Fruit fly (Drosophila melanogaster) whole organism, embryonic: Measurements from ENCODE around the gene CG32712.
A peak's percentile ranks its signal among the peaks of the same experiment; 100 is the strongest.

Experiments used
- Adf1 ChIP-seq: fragments of 200-800 bp; sonication (Bioruptor generic); IDR thresholded peaks from 2 replicates; pipeline ENCODE4 v1.3.6; 2022; ENCODE audit warnings: missing biosample characterization, missing genetic modification characterization
- B-H1 ChIP-seq: fragments of 200-800 bp; sonication (Bioruptor generic); IDR thresholded peaks from 3 replicates; pipeline ENCODE4 v1.3.6; 2022; ENCODE audit warnings: missing biosample characterization, missing genetic modification characterization
- CG10543 ChIP-seq: fragments of 200-800 bp; sonication (Bioruptor generic); optimal IDR thresholded peaks from 3 replicates; lab custom pipeline; 2017; ENCODE audit warnings: missing biosample characterization, mild to moderate bottlenecking, missing genetic modification characterization, moderate library complexity
- CG10959 ChIP-seq: fragments of 200-800 bp; sonication (Bioruptor generic); IDR thresholded peaks from 2 replicates; pipeline ENCODE4 v1.3.6; 2022; ENCODE audit warnings: missing biosample characterization, missing genetic modification characterization
- CG10979 ChIP-seq: fragments of 200-800 bp; sonication (Bioruptor generic); optimal IDR thresholded peaks from 2 replicates; lab custom pipeline; 2018; ENCODE audit warnings: missing biosample characterization, mild to moderate bottlenecking, missing genetic modification characterization, moderate library complexity
- CG11456 ChIP-seq: fragments of 200-800 bp; sonication (Bioruptor generic); IDR thresholded peaks from 3 replicates; pipeline ENCODE4 v1.3.6; 2022; ENCODE audit warnings: missing biosample characterization, missing genetic modification characterization
- CG12236 ChIP-seq: fragments of 200-800 bp; sonication (Bioruptor generic); optimal IDR thresholded peaks from 2 replicates; lab custom pipeline; 2016; ENCODE audit warnings: missing biosample characterization, missing genetic modification characterization
- CG13123 ChIP-seq: fragments of 200-800 bp; sonication (Bioruptor generic); optimal IDR thresholded peaks from 2 replicates; lab custom pipeline; 2016; ENCODE audit warnings: missing biosample characterization, missing genetic modification characterization
- CG13624 ChIP-seq: fragments of 200-800 bp; sonication (Bioruptor generic); optimal IDR thresholded peaks from 2 replicates; lab custom pipeline; 2016; ENCODE audit warnings: missing biosample characterization, missing genetic modification characterization
- CG15011 ChIP-seq: fragments of 200-800 bp; sonication (Bioruptor generic); optimal IDR thresholded peaks from 3 replicates; lab custom pipeline; 2018; ENCODE audit warnings: missing biosample characterization, mild to moderate bottlenecking, missing genetic modification characterization
- CG1602 ChIP-seq: fragments of 200-800 bp; sonication (Bioruptor generic); optimal IDR thresholded peaks from 3 replicates; lab custom pipeline; 2016; ENCODE audit warnings: missing biosample characterization, missing genetic modification characterization
- CG16863 ChIP-seq: fragments of 200-800 bp; sonication (Bioruptor generic); optimal IDR thresholded peaks from 3 replicates; lab custom pipeline; 2016; ENCODE audit warnings: missing biosample characterization, missing genetic modification characterization
- CG2199 ChIP-seq: fragments of 200-800 bp; sonication (Bioruptor generic); IDR thresholded peaks from 3 replicates; pipeline ENCODE4 v1.3.6; 2022; ENCODE audit warnings: missing biosample characterization, missing genetic modification characterization
- CG2889 ChIP-seq: fragments of 200-800 bp; sonication (Bioruptor generic); IDR thresholded peaks from 3 replicates; pipeline ENCODE4 v1.3.6; 2022; ENCODE audit warnings: missing biosample characterization, missing genetic modification characterization
- CG31388 ChIP-seq: fragments of 200-800 bp; sonication (Bioruptor generic); optimal IDR thresholded peaks from 2 replicates; lab custom pipeline; 2016; ENCODE audit warnings: missing biosample characterization, missing genetic modification characterization
- CG3726 ChIP-seq: fragments of 200-800 bp; sonication (Bioruptor generic); IDR thresholded peaks from 3 replicates; pipeline ENCODE4, ENCODE4 v1.3.6; 2022; ENCODE audit warnings: missing biosample characterization, missing genetic modification characterization
- CG43689 ChIP-seq: fragments of 200-800 bp; sonication (Bioruptor generic); IDR thresholded peaks from 2 replicates; pipeline ENCODE4 v1.3.6; 2022; ENCODE audit warnings: missing biosample characterization, missing genetic modification characterization
- CG4854 ChIP-seq: fragments of 200-800 bp; sonication (Bioruptor generic); optimal IDR thresholded peaks from 2 replicates; lab custom pipeline; 2016; ENCODE audit warnings: missing biosample characterization, missing genetic modification characterization, inconsistent platforms
- CG5953 ChIP-seq: fragments of 200-800 bp; sonication (Bioruptor generic); IDR thresholded peaks from 2 replicates; pipeline ENCODE4 v1.3.6; 2022; ENCODE audit warnings: missing biosample characterization, missing genetic modification characterization
- CG6654 ChIP-seq: fragments of 200-800 bp; sonication (Bioruptor generic); optimal IDR thresholded peaks from 2 replicates; lab custom pipeline; 2017; ENCODE audit warnings: missing biosample characterization, mild to moderate bottlenecking, missing genetic modification characterization
- CG6683 ChIP-seq: fragments of 200-800 bp; sonication (Bioruptor generic); optimal IDR thresholded peaks from 2 replicates; lab custom pipeline; 2017; ENCODE audit warnings: missing biosample characterization, mild to moderate bottlenecking, missing genetic modification characterization, missing genetic modification reagents
- CG9609 ChIP-seq: fragments of 200-800 bp; sonication (Bioruptor generic); optimal IDR thresholded peaks from 3 replicates; lab custom pipeline; 2016; ENCODE audit warnings: missing biosample characterization, missing genetic modification characterization
- CG9727 ChIP-seq: fragments of 200-800 bp; sonication (Bioruptor generic); optimal IDR thresholded peaks from 3 replicates; lab custom pipeline; 2017; ENCODE audit warnings: missing biosample characterization, mild to moderate bottlenecking, missing genetic modification characterization
- Camta ChIP-seq: fragments of 200-800 bp; sonication (Bioruptor generic); optimal IDR thresholded peaks from 2 replicates; lab custom pipeline; 2016; ENCODE audit warnings: missing biosample characterization, missing genetic modification characterization
- Dfd ChIP-seq, 2 experiments: fragments of >200 bp; optimal IDR thresholded peaks; 2 replicates each; lab custom pipeline; 2017; ENCODE audit warnings: missing biosample characterization in 2 of 2, missing genetic modification characterization in 2 of 2
- Doc3 ChIP-seq: fragments of 200-800 bp; sonication (Bioruptor generic); IDR thresholded peaks from 3 replicates; pipeline ENCODE4 v1.3.6; 2022; ENCODE audit warnings: missing biosample characterization, missing genetic modification characterization; ENCODE audit not compliant: partially characterized antibody
- Elba2 ChIP-seq: fragments of 200-800 bp; sonication (Bioruptor generic); optimal IDR thresholded peaks from 3 replicates; lab custom pipeline; 2016; ENCODE audit warnings: missing biosample characterization, missing genetic modification characterization
- Gug ChIP-seq: fragments of 200-800 bp; sonication (Bioruptor generic); IDR thresholded peaks from 4 replicates; pipeline ENCODE4 v1.3.6; 2022; ENCODE audit warnings: missing biosample characterization, missing genetic modification characterization
- Lim3 ChIP-seq: fragments of 200-800 bp; sonication (Bioruptor generic); IDR thresholded peaks from 2 replicates; pipeline ENCODE4 v1.3.6; 2022; ENCODE audit warnings: missing biosample characterization, missing genetic modification characterization
- Nf-YB ChIP-seq: fragments of 200-800 bp; sonication (Bioruptor generic); optimal IDR thresholded peaks from 3 replicates; lab custom pipeline; 2019; ENCODE audit warnings: missing biosample characterization, mild to moderate bottlenecking, missing genetic modification characterization, moderate library complexity
- Side ChIP-seq: fragments of 200-800 bp; sonication (Bioruptor generic); optimal IDR thresholded peaks from 2 replicates; lab custom pipeline; 2016; ENCODE audit warnings: missing biosample characterization, missing genetic modification characterization
- Trl ChIP-seq, 3 experiments: fragments of >200 bp in 2 of 3; fragments of 200-800 bp in 1 of 3; sonication (Bioruptor generic) in 1 of 3; optimal IDR thresholded peaks; 2 replicates in 1 of 3; 3 replicates in 2 of 3; lab custom pipeline; 2016 to 2017; ENCODE audit warnings: missing biosample characterization in 1 of 3, missing genetic modification characterization in 1 of 3
- ase ChIP-seq: fragments of 200-800 bp; sonication (Bioruptor generic); IDR thresholded peaks from 3 replicates; pipeline ENCODE4 v1.3.6; 2022; ENCODE audit warnings: missing biosample characterization, missing genetic modification characterization
- ato ChIP-seq: fragments of 200-800 bp; sonication (Bioruptor generic); IDR thresholded peaks from 2 replicates; pipeline ENCODE4 v1.3.6; 2022; ENCODE audit warnings: missing biosample characterization, missing genetic modification characterization; ENCODE audit not compliant: partially characterized antibody
- chm ChIP-seq: fragments of 200-800 bp; sonication (Bioruptor generic); IDR thresholded peaks from 2 replicates; pipeline ENCODE4 v1.3.6; 2022; ENCODE audit warnings: missing biosample characterization, missing genetic modification characterization
- danr ChIP-seq: fragments of 200-800 bp; sonication (Bioruptor generic); IDR thresholded peaks from 2 replicates; pipeline ENCODE4 v1.3.6; 2022; ENCODE audit warnings: missing biosample characterization, missing genetic modification characterization
- disco-r ChIP-seq: fragments of 200-800 bp; sonication (Bioruptor generic); optimal IDR thresholded peaks from 2 replicates; lab custom pipeline; 2016; ENCODE audit warnings: missing biosample characterization, missing genetic modification characterization
- exex ChIP-seq: fragments of 200-800 bp; sonication (Bioruptor generic); optimal IDR thresholded peaks from 4 replicates; lab custom pipeline; 2018; ENCODE audit warnings: missing biosample characterization, mild to moderate bottlenecking, missing genetic modification characterization, moderate library complexity
- eyg ChIP-seq: fragments of 200-800 bp; sonication (Bioruptor generic); optimal IDR thresholded peaks from 3 replicates; lab custom pipeline; 2016; ENCODE audit warnings: missing biosample characterization, missing genetic modification characterization
- grau ChIP-seq: fragments of 200-800 bp; optimal IDR thresholded peaks from 3 replicates; lab custom pipeline; 2019; ENCODE audit warnings: missing biosample characterization, mild to moderate bottlenecking, missing genetic modification characterization, moderate library complexity
- gsb ChIP-seq: fragments of 200-800 bp; sonication (Bioruptor generic); IDR thresholded peaks from 2 replicates; pipeline ENCODE4 v1.3.6; 2022; ENCODE audit warnings: missing biosample characterization, missing genetic modification characterization
- klu ChIP-seq: fragments of 200-800 bp; sonication (Bioruptor generic); IDR thresholded peaks from 2 replicates; pipeline ENCODE4 v1.3.6; 2022; ENCODE audit warnings: missing biosample characterization, missing genetic modification characterization
- odd ChIP-seq: fragments of 200-800 bp; sonication (Bioruptor generic); optimal IDR thresholded peaks from 2 replicates; lab custom pipeline; 2017; ENCODE audit warnings: missing biosample characterization, mild to moderate bottlenecking, missing genetic modification characterization
- otp ChIP-seq: fragments of 200-800 bp; sonication (Bioruptor generic); IDR thresholded peaks from 3 replicates; pipeline ENCODE4, ENCODE4 v1.3.6; 2022; ENCODE audit warnings: missing biosample characterization, missing genetic modification characterization
- p53 ChIP-seq: fragments of 200-800 bp; sonication (Bioruptor generic); optimal IDR thresholded peaks from 2 replicates; lab custom pipeline; 2016; ENCODE audit warnings: missing biosample characterization, missing genetic modification characterization
- pfk ChIP-seq: fragments of 200-800 bp; sonication (Bioruptor generic); optimal IDR thresholded peaks from 2 replicates; lab custom pipeline; 2018; ENCODE audit warnings: missing biosample characterization, mild to moderate bottlenecking, missing genetic modification characterization, moderate library complexity
- shn ChIP-seq: fragments of 200-800 bp; sonication (Bioruptor generic); optimal IDR thresholded peaks from 3 replicates; lab custom pipeline; 2016; ENCODE audit warnings: missing biosample characterization, missing genetic modification characterization
- sob ChIP-seq: fragments of 200-800 bp; sonication (Bioruptor generic); IDR thresholded peaks from 2 replicates; pipeline ENCODE4 v1.3.6; 2022; ENCODE audit warnings: missing biosample characterization, missing genetic modification characterization
- tll ChIP-seq, 2 experiments: fragments of 200-800 bp in 1 of 2; fragments of >200 bp in 1 of 2; sonication (Bioruptor generic) in 1 of 2; optimal IDR thresholded peaks; 2 replicates each; lab custom pipeline; 2017 to 2019; ENCODE audit warnings: missing biosample characterization in 2 of 2, missing genetic modification characterization in 2 of 2, mild to moderate bottlenecking in 1 of 2, moderate library complexity in 1 of 2
- unpg ChIP-seq: fragments of 200-800 bp; sonication (Bioruptor generic); optimal IDR thresholded peaks from 3 replicates; lab custom pipeline; 2018; ENCODE audit warnings: missing biosample characterization, mild to moderate bottlenecking, missing genetic modification characterization, moderate library complexity

CG32712 gene

dm6 chrX:8410349-8411240 is 23.0 kb downstream of the CG32712 start (continued):
- TF ChIP-seq Nf-YB (GFP tag; lab: Kevin White, UChicago) (no peak), CG13624 (GFP tag; lab: Kevin White, UChicago) (no peak), sob (GFP tag; lab: Robert Waterston, UW) (peak; percentile 10; the same call in 1 of the 2 replicates), odd (GFP tag; lab: Kevin White, UChicago) (no peak), CG10543 (GFP tag; lab: Kevin White, UChicago) (no peak), Camta (GFP tag; lab: Kevin White, UChicago) (no peak), CG1602 (GFP tag; lab: Kevin White, UChicago) (no peak), eyg (GFP tag; lab: Kevin White, UChicago) (no peak), klu (GFP tag; lab: Robert Waterston, UW) (no peak), ato (GFP tag; lab: Robert Waterston, UW) (no peak), Doc3 (GFP tag; lab: Robert Waterston, UW) (no peak), CG13123 (GFP tag; lab: Kevin White, UChicago) (no peak), unpg (GFP tag; lab: Kevin White, UChicago) (no peak), Dfd (GFP tag; optimal IDR thresholded peaks at IDR 0.05; lab: Kevin White, UChicago) (no peak), danr (GFP tag; lab: Robert Waterston, UW) (no peak), CG15011 (GFP tag; lab: Kevin White, UChicago) (no peak), Lim3 (no peak), gsb (GFP tag; lab: Robert Waterston, UW) (no peak), CG10959 (GFP tag; lab: Robert Waterston, UW) (no peak), ase (GFP tag; lab: Robert Waterston, UW) (no peak), disco-r (GFP tag; lab: Kevin White, UChicago) (no peak), Side (no peak), otp (no peak), exex (tag; lab: Kevin White, UChicago) (no peak), CG16863 (GFP tag; lab: Kevin White, UChicago) (no peak), chm (GFP tag; lab: Robert Waterston, UW) (peak; percentile 92), CG5953 (GFP tag; lab: Robert Waterston, UW) (no peak), tll (GFP tag; optimal IDR thresholded peaks at IDR 0.05; lab: Kevin White, UChicago) (no peak), grau (tag; lab: Kevin White, UChicago) (no peak), CG4854 (no peak), CG43689 (no peak), CG11456 (GFP tag; lab: Robert Waterston, UW) (no peak), CG6654 (GFP tag; lab: Kevin White, UChicago) (no peak), CG10979 (no peak), B-H1 (GFP tag; lab: Robert Waterston, UW) (no peak; the same call in 2 of the 3 replicates), shn (GFP tag; lab: Kevin White, UChicago) (no peak), CG12236 (no peak), Gug (GFP tag; lab: Robert Waterston, UW) (no peak), CG31388 (GFP tag; lab: Kevin White, UChicago) (no peak), Adf1 (GFP tag; lab: Robert Waterston, UW) (peak; percentile 41), p53 (GFP tag; lab: Kevin White, UChicago) (no peak), CG2199 (GFP tag; lab: Robert Waterston, UW) (0 out of 3 replicates have a peak, but pooled peaks have one; percentile 7), CG3726 (no peak), pfk (GFP tag; lab: Kevin White, UChicago) (no peak), CG9609 (no peak), CG2889 (GFP tag; lab: Robert Waterston, UW) (no peak), CG9727 (no peak), CG6683 (no peak), Trl (optimal IDR thresholded peaks at IDR 0.05; lab: Kevin White, UChicago) (peak; percentile 96 to 98), Trl (GFP tag; optimal IDR thresholded peaks at IDR 0.05; lab: Kevin White, UChicago) (peak; percentile 22), Elba2 (GFP tag; lab: Kevin White, UChicago) (no peak)
